Fruit fly (Drosophila melanogaster): ENCODE results near the gene Mettl14.

Mettl14 gene

dm6 chr2L:8284913-8285619 lies 23.2 kb upstream of the Mettl14 start (continued):
- TF ChIP-seq Rx (GFP tag; IDR thresholded peaks at IDR 0.05) (no peak), PHDP (tag; optimal IDR thresholded peaks at IDR 0.05) (peak; percentile 12), z (GFP tag; IDR thresholded peaks at IDR 0.05) (no peak), Spps (tag; optimal IDR thresholded peaks at IDR 0.05) (no peak), Ada2b (GFP tag; IDR thresholded peaks at IDR 0.05) (0 out of 2 replicates have a peak, but pooled peaks have one; percentile 16), CG4854 (GFP tag; optimal IDR thresholded peaks at IDR 0.05) (no peak), CG3838 (GFP tag; optimal IDR thresholded peaks at IDR 0.05) (no peak), toy (GFP tag; IDR thresholded peaks at IDR 0.05) (no peak), grau (tag; optimal IDR thresholded peaks at IDR 0.05) (no peak), peb (GFP tag; IDR thresholded peaks at IDR 0.05) (no peak), fd64A (GFP tag; optimal IDR thresholded peaks at IDR 0.05) (peak; percentile 52), HLH54F (GFP tag; optimal IDR thresholded peaks at IDR 0.05) (no peak), CG6791 (GFP tag; IDR thresholded peaks at IDR 0.05; ENCODE audit: partially characterized antibody) (no peak), Taf1 (GFP tag; IDR thresholded peaks at IDR 0.05) (no peak), CG10366 (GFP tag; IDR thresholded peaks at IDR 0.05) (no peak), kay (GFP tag; optimal IDR thresholded peaks at IDR 0.05) (no peak), CG14710 (tag; optimal IDR thresholded peaks at IDR 0.05) (no peak), CG4404 (GFP tag; IDR thresholded peaks at IDR 0.05) (no peak), CoRest (tag; optimal IDR thresholded peaks at IDR 0.05) (no peak), CG12236 (GFP tag; optimal IDR thresholded peaks at IDR 0.05) (no peak), CG15696 (tag; optimal IDR thresholded peaks at IDR 0.05) (no peak), dysf (GFP tag; IDR thresholded peaks at IDR 0.05) (no peak), Blimp-1 (GFP tag; optimal IDR thresholded peaks at IDR 0.05) (peak; percentile 32), CG7357 (GFP tag; IDR thresholded peaks at IDR 0.05) (no peak), Vsx1 (GFP tag; optimal IDR thresholded peaks at IDR 0.05) (peak; percentile 9), row (GFP tag; IDR thresholded peaks at IDR 0.05) (0 out of 3 replicates have a peak, but pooled peaks have one; percentile 14), CG7556 (GFP tag; optimal IDR thresholded peaks at IDR 0.05) (peak; percentile 22), phol (tag; optimal IDR thresholded peaks at IDR 0.05) (peak; percentile 47), Xbp1 (GFP tag; optimal IDR thresholded peaks at IDR 0.05) (peak; percentile 35), Scr (GFP tag; IDR thresholded peaks at IDR 0.05; ENCODE audit: partially characterized antibody) (no peak), rib (GFP tag; IDR thresholded peaks at IDR 0.05) (no peak), Oaz (GFP tag; IDR thresholded peaks at IDR 0.05) (no peak), CG14965 (GFP tag; optimal IDR thresholded peaks at IDR 0.05; ENCODE audit: borderline replicate concordance) (no peak), NfI (GFP tag; optimal IDR thresholded peaks at IDR 0.05) (no peak), hkb (optimal IDR thresholded peaks at IDR 0.05) (no peak), hkb (GFP tag; IDR thresholded peaks at IDR 0.05) (no peak), sim (GFP tag; IDR thresholded peaks at IDR 0.05) (no peak), CG10274 (GFP tag; optimal IDR thresholded peaks at IDR 0.05) (no peak), pita (GFP tag; optimal IDR thresholded peaks at IDR 0.05) (no peak), CG4424 (GFP tag; optimal IDR thresholded peaks at IDR 0.05) (peak; percentile 21), Ssrp (tag; optimal IDR thresholded peaks at IDR 0.05) (peak; percentile 29), schlank (tag; optimal IDR thresholded peaks at IDR 0.05) (no peak), Bgb (GFP tag; IDR thresholded peaks at IDR 0.05; ENCODE audit: partially characterized antibody) (no peak), E2f1 (GFP tag; IDR thresholded peaks at IDR 0.05) (no peak), CG8944 (GFP tag; optimal IDR thresholded peaks at IDR 0.05) (no peak), fru (optimal IDR thresholded peaks at IDR 0.05) (no peak), Sin3A (optimal IDR thresholded peaks at IDR 0.05) (no peak), Optix (GFP tag; IDR thresholded peaks at IDR 0.05) (no peak), pan (optimal IDR thresholded peaks at IDR 0.05) (no peak), pan (GFP tag; optimal IDR thresholded peaks at IDR 0.05 in 1 of 2, IDR thresholded peaks at IDR 0.05 in 1 of 2) (no peak), CG12299 (tag; optimal IDR thresholded peaks at IDR 0.05) (no peak), zf30C (GFP tag; optimal IDR thresholded peaks at IDR 0.05) (no peak)
